Worm (Caenorhabditis elegans) whole organism, L4 larva: ENCODE data around the gene srb-11.
A peak's percentile ranks its signal among the peaks of the same experiment; 100 is the strongest.

Experiments used
- F10B5.3 ChIP-seq: sonication (generic microtip); optimal IDR thresholded peaks from 2 replicates; lab custom pipeline; 2016; ENCODE audit warnings: mild to moderate bottlenecking, missing genetic modification characterization, missing compliant biosample characterization
- Y48G9A.11 ChIP-seq: fragments of 200-800 bp; sonication (Bioruptor generic); IDR thresholded peaks from 2 replicates; pipeline ENCODE4 v1.3.6; 2022; ENCODE audit warnings: missing genetic modification reagents, missing genetic modification characterization, missing compliant biosample characterization
- aha-1 ChIP-seq: fragments of 150-350 bp; peaks from one replicate; lab custom pipeline; 2014; ENCODE audit warnings: missing biosample characterization, missing genetic modification characterization
- ama-1 ChIP-seq: fragments of 150-350 bp; optimal IDR thresholded peaks from 2 replicates; lab custom pipeline; 2014; ENCODE audit warnings: inconsistent platforms, mixed read lengths
- daf-16 ChIP-seq, 3 experiments: sonication (generic microtip); optimal IDR thresholded peaks; 2 replicates each; lab custom pipeline; 2016 to 2017; ENCODE audit warnings: missing genetic modification characterization in 3 of 3, missing genetic modification reagents in 3 of 3, mild to moderate bottlenecking in 2 of 3, missing compliant biosample characterization in 2 of 3, missing biosample characterization in 1 of 3, moderate library complexity in 1 of 3
- dmd-6 ChIP-seq: fragments of 200-800 bp; sonication (Bioruptor generic); IDR thresholded peaks from 2 replicates; pipeline ENCODE4 v1.3.6; 2022; ENCODE audit warnings: missing genetic modification reagents, missing genetic modification characterization, missing compliant biosample characterization
- dpl-1 ChIP-seq: fragments of 150-350 bp; optimal IDR thresholded peaks from 2 replicates; lab custom pipeline; 2014; ENCODE audit warnings: missing biosample characterization, missing genetic modification reagents, missing genetic modification characterization
- dve-1 ChIP-seq: sonication (generic microtip); optimal IDR thresholded peaks from 2 replicates; lab custom pipeline; 2017; ENCODE audit warnings: antibody characterized with exemption, mild to moderate bottlenecking, missing genetic modification characterization, missing compliant biosample characterization; ENCODE audit not compliant: insufficient read depth
- egl-43 ChIP-seq: fragments of 200-800 bp; sonication (Bioruptor generic); IDR thresholded peaks from 2 replicates; pipeline ENCODE4 v1.3.6; 2022; ENCODE audit warnings: missing genetic modification reagents, missing genetic modification characterization, missing compliant biosample characterization
- fkh-10 ChIP-seq: fragments of 150-350 bp; optimal IDR thresholded peaks from 2 replicates; lab custom pipeline; 2014; ENCODE audit warnings: missing biosample characterization, missing genetic modification reagents, missing genetic modification characterization
- hif-1 ChIP-seq, 2 experiments: sonication (generic microtip); optimal IDR thresholded peaks; 2 replicates each; lab custom pipeline; 2016 to 2017; ENCODE audit warnings: missing compliant biosample characterization in 2 of 2, missing genetic modification characterization in 2 of 2, missing genetic modification reagents in 2 of 2, missing genotype in 2 of 2, mild to moderate bottlenecking in 1 of 2
- hlh-11 ChIP-seq: fragments of 200-800 bp; sonication (Bioruptor generic); optimal IDR thresholded peaks from 2 replicates; lab custom pipeline; 2018; ENCODE audit warnings: mild to moderate bottlenecking, missing genetic modification characterization, missing compliant biosample characterization
- hmg-1.1 ChIP-seq: fragments of 200-800 bp; sonication (Bioruptor generic); IDR thresholded peaks from 2 replicates; pipeline ENCODE4 v1.3.6; 2022; ENCODE audit warnings: missing genetic modification reagents, missing genetic modification characterization, missing compliant biosample characterization
- lin-1 ChIP-seq: fragments of 200-800 bp; sonication (Bioruptor generic); IDR thresholded peaks from 2 replicates; pipeline ENCODE4 v1.3.6; 2022; ENCODE audit warnings: missing genetic modification reagents, missing genetic modification characterization, missing compliant biosample characterization
- lin-13 ChIP-seq: fragments of 150-350 bp; optimal IDR thresholded peaks from 2 replicates; lab custom pipeline; 2014; ENCODE audit warnings: missing biosample characterization, missing genetic modification reagents, missing genetic modification characterization
- lin-38 ChIP-seq: fragments of 200-800 bp; sonication (Bioruptor generic); IDR thresholded peaks from 2 replicates; pipeline ENCODE4 v1.3.6; 2022; ENCODE audit warnings: missing genetic modification reagents, missing genetic modification characterization, missing compliant biosample characterization
- lin-39 ChIP-seq: fragments of 150-350 bp; optimal IDR thresholded peaks from 2 replicates; lab custom pipeline; 2014; ENCODE audit warnings: missing biosample characterization, missing genetic modification reagents, missing genetic modification characterization
- lir-3 ChIP-seq: sonication (generic microtip); optimal IDR thresholded peaks from 2 replicates; lab custom pipeline; 2016; ENCODE audit warnings: mild to moderate bottlenecking, missing genetic modification characterization, missing compliant biosample characterization
- lsy-2 ChIP-seq, 2 experiments: fragments of 150-350 bp in 1 of 2; sonication (generic microtip) in 1 of 2; optimal IDR thresholded peaks; 2 replicates each; lab custom pipeline; 2014 to 2017; ENCODE audit warnings: missing biosample characterization in 2 of 2, missing genetic modification characterization in 2 of 2
- mep-1 ChIP-seq: fragments of 150-350 bp; sonication (generic microtip); optimal IDR thresholded peaks from 3 replicates; lab custom pipeline; 2014; ENCODE audit warnings: missing biosample characterization, missing genetic modification characterization
- mes-2 ChIP-seq: sonication (generic microtip); optimal IDR thresholded peaks from 2 replicates; lab custom pipeline; 2016; ENCODE audit warnings: missing genotype, mild to moderate bottlenecking, missing genetic modification characterization, missing compliant biosample characterization; ENCODE audit not compliant: poor library complexity, severe bottlenecking
- mxl-3 ChIP-seq: fragments of 200-800 bp; sonication (Bioruptor generic); optimal IDR thresholded peaks from 2 replicates; lab custom pipeline; 2018; ENCODE audit warnings: mild to moderate bottlenecking, missing genetic modification characterization, missing compliant biosample characterization
- nhr-111 ChIP-seq: fragments of 200-800 bp; sonication (Bioruptor generic); optimal IDR thresholded peaks from 2 replicates; lab custom pipeline; 2018; ENCODE audit warnings: mild to moderate bottlenecking, missing genetic modification characterization, missing compliant biosample characterization
- nhr-28 ChIP-seq: fragments of 150-350 bp; optimal IDR thresholded peaks from 2 replicates; lab custom pipeline; 2014; ENCODE audit warnings: missing biosample characterization, missing genetic modification characterization
- nhr-41 ChIP-seq: fragments of 200-800 bp; sonication (Bioruptor generic); IDR thresholded peaks from 2 replicates; pipeline ENCODE4 v1.3.6; 2022; ENCODE audit warnings: missing genetic modification reagents, missing genetic modification characterization, missing compliant biosample characterization
- pqm-1 ChIP-seq: sonication (generic microtip); optimal IDR thresholded peaks from 2 replicates; lab custom pipeline; 2017; ENCODE audit warnings: missing biosample characterization, missing genetic modification characterization
- rbr-2 ChIP-seq: sonication (generic microtip); optimal IDR thresholded peaks from 2 replicates; lab custom pipeline; 2016; ENCODE audit warnings: missing genotype, missing genetic modification characterization, missing compliant biosample characterization
- snpc-1.2 ChIP-seq: fragments of 200-800 bp; sonication (Bioruptor generic); IDR thresholded peaks from 2 replicates; pipeline ENCODE4 v1.3.6; 2022; ENCODE audit warnings: missing genetic modification reagents, missing genetic modification characterization, missing compliant biosample characterization
- unc-130 ChIP-seq: sonication (generic microtip); optimal IDR thresholded peaks from 2 replicates; lab custom pipeline; 2016; ENCODE audit warnings: missing genetic modification reagents, missing genetic modification characterization, missing compliant biosample characterization

srb-11 gene

ce11 chrIII:6444335-6444734 lies 48.4 kb downstream of the srb-11 start, which contains the start of gene C05D11.13 (continued):
- TF ChIP-seq nhr-111 (GFP tag; lab: Kevin White, UChicago) (no peak), daf-16 (GFP tag; optimal IDR thresholded peaks at IDR 0.05; lab: Kevin White, UChicago) (peak in 1 of 2 experiments; percentile 32), daf-16 (tag; optimal IDR thresholded peaks at IDR 0.05; lab: Kevin White, UChicago) (peak; percentile 45), dmd-6 (GFP tag; lab: Robert Waterston, UW) (peak; percentile 30; the same call in 1 of the 2 replicates), mxl-3 (GFP tag; lab: Kevin White, UChicago) (peak; percentile 42), rbr-2 (tag; lab: Kevin White, UChicago) (peak; percentile 37), hmg-1.1 (GFP tag; lab: Robert Waterston, UW) (peak; percentile 34; the same call in 1 of the 2 replicates), F10B5.3 (tag; lab: Kevin White, UChicago) (peak; percentile 31), aha-1 (tag; lab: Kevin White, UChicago) (peak; percentile 1)

DNA sequence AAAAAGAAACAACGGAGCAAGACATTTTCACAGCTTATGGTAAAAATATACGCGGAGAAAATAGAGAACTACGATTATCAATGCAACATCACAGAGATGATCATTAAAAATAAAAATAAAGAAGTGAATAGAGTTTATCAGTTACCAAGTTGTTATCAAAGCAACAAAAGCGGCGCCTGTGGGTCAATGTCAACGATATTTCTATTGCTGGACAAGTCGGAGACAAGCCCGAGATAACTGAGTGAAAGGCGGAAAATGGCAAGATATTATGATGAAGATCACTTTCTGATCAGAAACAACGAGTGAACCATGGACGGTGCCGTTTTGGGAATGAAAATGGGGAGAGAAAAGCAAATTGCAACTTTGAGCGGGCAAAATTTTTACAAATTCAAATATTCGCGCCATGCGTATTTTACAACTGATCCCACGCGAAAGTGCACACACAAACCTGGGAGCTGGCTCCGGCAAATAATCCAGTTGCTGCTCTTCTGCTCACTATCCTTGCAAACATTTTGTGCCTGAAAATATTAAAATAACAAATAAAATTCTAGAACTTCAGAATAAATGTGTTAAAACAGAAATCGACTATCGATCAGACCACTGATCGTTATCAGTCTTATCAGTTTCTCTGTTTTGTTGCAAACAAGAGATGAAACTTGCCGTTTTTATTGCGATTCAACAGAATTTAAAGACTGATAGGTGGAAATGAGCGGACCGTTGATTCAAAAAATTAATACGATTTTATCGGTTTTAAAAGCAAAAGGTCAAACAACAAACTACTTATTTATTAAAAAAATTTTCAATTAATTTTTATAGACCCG lies 50.2 kb downstream of the srb-11 start, which contains the start of gene mel-32:
TSS of gene mel-32 (minus strand) at position 696 of the 821 bp plus-strand sequence.
- TF ChIP-seq hlh-11 (tag; lab: Kevin White, UChicago) = peak; percentile 5
- TF ChIP-seq rbr-2 (tag; lab: Kevin White, UChicago) = no peak
- 0 out of 2 replicates have a peak, but pooled peaks have one; percentile 20 for TF ChIP-seq hmg-1.1 (GFP tag; lab: Robert Waterston, UW)
- peak; percentile 81 for TF ChIP-seq pqm-1
- TF ChIP-seq Y48G9A.11 = peak; percentile 58; the same call in 1 of the 2 replicates
- TF ChIP-seq dpl-1 (GFP tag; lab: Kevin White, UChicago) = peak; percentile 65
- peak; percentile 31 for TF ChIP-seq dmd-6 (GFP tag; lab: Robert Waterston, UW)
- no peak for TF ChIP-seq fkh-10 (GFP tag; lab: Kevin White, UChicago)
- TF ChIP-seq mep-1 (tag; lab: Kevin White, UChicago) = peak; percentile 7
- peak; percentile 76 for TF ChIP-seq dve-1 (tag; lab: Kevin White, UChicago)
- TF ChIP-seq ama-1 (lab: Kevin White, UChicago) = peak; percentile 40
- TF ChIP-seq egl-43 (GFP tag; lab: Robert Waterston, UW) = no peak
- TF ChIP-seq nhr-41 (GFP tag; lab: Robert Waterston, UW) = no peak
- no peak for TF ChIP-seq daf-16 (GFP tag; optimal IDR thresholded peaks at IDR 0.05; lab: Kevin White, UChicago)
- peak; percentile 74 for TF ChIP-seq daf-16 (tag; optimal IDR thresholded peaks at IDR 0.05; lab: Kevin White, UChicago)
- TF ChIP-seq hif-1 (tag; optimal IDR thresholded peaks at IDR 0.05; lab: Kevin White, UChicago) = peak in 1 of 2 experiments; percentile 6
- TF ChIP-seq mes-2 (tag; lab: Kevin White, UChicago) = no peak
- no peak for TF ChIP-seq lin-39 (tag; lab: Kevin White, UChicago)
- TF ChIP-seq lin-1 = peak; percentile 10; the same call in 1 of the 2 replicates
- TF ChIP-seq unc-130 (GFP tag; lab: Kevin White, UChicago) = peak; percentile 62
- no peak for TF ChIP-seq lin-13 (GFP tag; lab: Kevin White, UChicago)
- peak in 1 of 2 experiments; percentile 43 for TF ChIP-seq lsy-2 (tag; optimal IDR thresholded peaks at IDR 0.05; lab: Kevin White, UChicago)
- 0 out of 2 replicates have a peak, but pooled peaks have one; percentile 34 for TF ChIP-seq snpc-1.2 (GFP tag; lab: Robert Waterston, UW)
- TF ChIP-seq lin-38 (GFP tag; lab: Robert Waterston, UW) = peak; percentile 58
- no peak for TF ChIP-seq lir-3 (tag; lab: Kevin White, UChicago)
- peak; percentile 24 for TF ChIP-seq nhr-28 (tag; lab: Kevin White, UChicago)
- TF ChIP-seq, all 104 proteins: peak for 17
